Worm (Caenorhabditis elegans): ENCODE results near the gene C49F5.3.

C49F5.3 gene

DNA sequence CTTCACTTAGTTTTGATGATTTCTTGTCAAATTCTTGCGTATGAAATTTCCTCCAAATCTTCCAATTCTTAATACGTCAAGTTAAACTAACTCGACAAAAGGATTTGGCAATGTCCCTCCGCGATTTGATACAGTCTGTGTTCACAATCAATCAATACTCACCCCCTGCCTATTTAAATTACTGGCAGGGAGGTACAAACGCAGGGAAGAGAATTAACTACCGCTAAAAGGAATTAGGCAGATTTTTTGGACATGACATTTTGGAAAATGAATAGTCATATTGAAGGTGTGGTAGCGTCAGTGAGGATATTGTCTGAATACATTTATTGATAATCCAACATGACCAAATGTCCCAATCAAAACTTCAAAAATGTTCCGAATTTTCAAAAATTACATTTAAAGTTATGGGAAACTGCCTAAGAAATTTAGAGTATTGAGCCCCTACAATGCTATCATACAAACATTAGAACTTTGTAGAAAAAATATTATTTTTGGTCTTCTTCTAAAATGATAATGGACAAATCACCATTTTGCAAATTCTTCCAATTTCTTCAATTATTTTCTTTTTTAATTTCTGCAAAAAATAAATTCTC is 46.0 kb downstream of the C49F5.3 start:
- peak; percentile 98 for TF ChIP-seq nhr-19 (GFP tag; conservative IDR thresholded peaks at IDR 0.05)
- peak; percentile 98 for TF ChIP-seq nhr-71 (tag; optimal IDR thresholded peaks at IDR 0.05)
- TF ChIP-seq ceh-90 (tag; optimal IDR thresholded peaks at IDR 0.05): peak; percentile 54
- TF ChIP-seq fkh-10 (GFP tag; optimal IDR thresholded peaks at IDR 0.05): peak; percentile 99
- TF ChIP-seq snpc-4 (tag; optimal IDR thresholded peaks at IDR 0.05): peak; percentile 87
- peak; percentile 73 for TF ChIP-seq nhr-28 (tag; optimal IDR thresholded peaks at IDR 0.05)
- peak; percentile 96 for TF ChIP-seq grh-1 (GFP tag; IDR thresholded peaks at IDR 0.05)
- TF ChIP-seq fos-1 (tag; optimal IDR thresholded peaks at IDR 0.05): peak; percentile 99
- peak; percentile 99 for TF ChIP-seq nhr-11 (tag; optimal IDR thresholded peaks at IDR 0.05)
- peak; percentile 100 for TF ChIP-seq jun-1 (tag; optimal IDR thresholded peaks at IDR 0.05)
- peak; percentile 99 for TF ChIP-seq sox-4 (tag; optimal IDR thresholded peaks at IDR 0.05)
- TF ChIP-seq blmp-1 (tag; optimal IDR thresholded peaks at IDR 0.05): peak; percentile 55
- no peak for TF ChIP-seq tlp-1 (tag; optimal IDR thresholded peaks at IDR 0.05)
- TF ChIP-seq aly-2 (tag; optimal IDR thresholded peaks at IDR 0.05): peak; percentile 94
- TF ChIP-seq irx-1 (tag; optimal IDR thresholded peaks at IDR 0.05): peak; percentile 98
- peak; percentile 96 for TF ChIP-seq lin-14 (GFP tag; optimal IDR thresholded peaks at IDR 0.05)
- TF ChIP-seq nhr-90 (tag; optimal IDR thresholded peaks at IDR 0.05; ENCODE audit: poor library complexity): peak; percentile 99
- peak; percentile 99 for TF ChIP-seq nhr-77 (tag; optimal IDR thresholded peaks at IDR 0.05)
- TF ChIP-seq Y116A8C.19 (tag; optimal IDR thresholded peaks at IDR 0.05; ENCODE audit: borderline replicate concordance): no peak
- peak; percentile 95 for TF ChIP-seq unc-86 (tag; optimal IDR thresholded peaks at IDR 0.05)
- no peak for TF ChIP-seq pag-3 (tag; optimal IDR thresholded peaks at IDR 0.05; ENCODE audit: borderline replicate concordance, insufficient read depth)
- TF ChIP-seq lin-15B (tag; optimal IDR thresholded peaks at IDR 0.05): peak; percentile 6
- peak; percentile 100 for TF ChIP-seq snu-23 (GFP tag; optimal IDR thresholded peaks at IDR 0.05)
- TF ChIP-seq ces-1 (GFP tag; optimal IDR thresholded peaks at IDR 0.05): peak; percentile 73
- peak; percentile 87 for TF ChIP-seq sup-37 (GFP tag; optimal IDR thresholded peaks at IDR 0.05)
- TF ChIP-seq C34B4.2 (tag; optimal IDR thresholded peaks at IDR 0.05): no peak
- TF ChIP-seq aha-1 (tag; optimal IDR thresholded peaks at IDR 0.05): peak; percentile 66
- TF ChIP-seq egl-13 (tag; optimal IDR thresholded peaks at IDR 0.05): peak; percentile 96
- no peak for TF ChIP-seq sptf-1 (tag; optimal IDR thresholded peaks at IDR 0.05)
- peak; percentile 98 for TF ChIP-seq tbx-2 (tag; optimal IDR thresholded peaks at IDR 0.05)
- no peak for TF ChIP-seq hlh-17 (GFP tag; optimal IDR thresholded peaks at IDR 0.05; ENCODE audit: borderline replicate concordance)
- peak; percentile 96 for TF ChIP-seq xbp-1 (tag; optimal IDR thresholded peaks at IDR 0.05)
- peak; percentile 79 for TF ChIP-seq zag-1 (tag; optimal IDR thresholded peaks at IDR 0.05)
- TF ChIP-seq nhr-76 (tag; optimal IDR thresholded peaks at IDR 0.05): peak; percentile 92
- peak; percentile 73 for TF ChIP-seq unc-30 (tag; optimal IDR thresholded peaks at IDR 0.05)
- TF ChIP-seq C04F5.9 (tag; optimal IDR thresholded peaks at IDR 0.05): peak; percentile 91
- peak; percentile 70 for TF ChIP-seq vab-15 (tag; optimal IDR thresholded peaks at IDR 0.05)
- peak; percentile 99 for TF ChIP-seq skn-1 (tag; optimal IDR thresholded peaks at IDR 0.05)
- peak; percentile 100 for TF ChIP-seq dsc-1 (tag; optimal IDR thresholded peaks at IDR 0.05)
- peak; percentile 86 for TF ChIP-seq isw-1 (GFP tag; IDR thresholded peaks at IDR 0.05)
- TF ChIP-seq zip-4 (GFP tag; optimal IDR thresholded peaks at IDR 0.05): peak; percentile 95
- TF ChIP-seq elt-3 (tag; optimal IDR thresholded peaks at IDR 0.05): peak in 5 of 6 experiments; percentile 92 to 99 (median 97)
- peak; percentile 73 for TF ChIP-seq nhr-84 (tag; optimal IDR thresholded peaks at IDR 0.05)
- TF ChIP-seq ama-1 (optimal IDR thresholded peaks at IDR 0.05): no peak
- peak; percentile 100 for TF ChIP-seq hpl-2 (GFP tag; optimal IDR thresholded peaks at IDR 0.05)
- TF ChIP-seq lsy-2 (tag; optimal IDR thresholded peaks at IDR 0.05): peak; percentile 94
- TF ChIP-seq ceh-82 (tag; optimal IDR thresholded peaks at IDR 0.05): peak; percentile 99
- TF ChIP-seq rnt-1 (tag; optimal IDR thresholded peaks at IDR 0.05): peak; percentile 99
- TF ChIP-seq hlh-4 (tag; optimal IDR thresholded peaks at IDR 0.05): peak; percentile 87
- peak in 1 of 2 experiments; percentile 93 for TF ChIP-seq mdl-1 (tag; optimal IDR thresholded peaks at IDR 0.05)
- TF ChIP-seq alr-1 (tag; optimal IDR thresholded peaks at IDR 0.05; ENCODE audit: borderline replicate concordance): no peak
- peak; percentile 97 for TF ChIP-seq ceh-88 (GFP tag; IDR thresholded peaks at IDR 0.05)
- peak; percentile 99 for TF ChIP-seq C16A3.4 (tag; optimal IDR thresholded peaks at IDR 0.05)

All from whole organism, L1 larva.